Worm (Caenorhabditis elegans) whole organism, midembryonic: ENCODE measurements around the gene C39B5.6.

Source experiments
- flt-1 ChIP-seq: fragments of 200-800 bp; sonication (Bioruptor generic); IDR thresholded peaks from 2 replicates; pipeline ENCODE4 v1.3.6; 2022; ENCODE audit warnings: missing genetic modification characterization, missing compliant biosample characterization
- ztf-23 ChIP-seq: fragments of 200-800 bp; sonication (Bioruptor generic); IDR thresholded peaks from 2 replicates; pipeline ENCODE4 v1.3.6; 2022; ENCODE audit warnings: missing genetic modification reagents, missing genetic modification characterization, missing compliant biosample characterization

- TF ChIP-seq flt-1 (GFP tag; lab: Robert Waterston, UW) (no peak), ztf-23 (GFP tag; lab: Robert Waterston, UW) (no peak)
Measured at ce11 chrIII:2243617-2244016, 45.8 kb downstream of the C39B5.6 start.
